Fruit fly (Drosophila melanogaster): Measurements from ENCODE around the gene snsl.

dm6 chr2L:4883023-4883392 is 23.6 kb downstream of the snsl start, which contains the start of the genes Cf2 and CG3008:
- no peak for TF ChIP-seq pad (GFP tag; optimal IDR thresholded peaks at IDR 0.05)
- TF ChIP-seq cic (GFP tag; optimal IDR thresholded peaks at IDR 0.05) = no peak
